Fruit fly (Drosophila melanogaster): ENCODE results near the gene Rh7.

Gene Rh7

DNA sequence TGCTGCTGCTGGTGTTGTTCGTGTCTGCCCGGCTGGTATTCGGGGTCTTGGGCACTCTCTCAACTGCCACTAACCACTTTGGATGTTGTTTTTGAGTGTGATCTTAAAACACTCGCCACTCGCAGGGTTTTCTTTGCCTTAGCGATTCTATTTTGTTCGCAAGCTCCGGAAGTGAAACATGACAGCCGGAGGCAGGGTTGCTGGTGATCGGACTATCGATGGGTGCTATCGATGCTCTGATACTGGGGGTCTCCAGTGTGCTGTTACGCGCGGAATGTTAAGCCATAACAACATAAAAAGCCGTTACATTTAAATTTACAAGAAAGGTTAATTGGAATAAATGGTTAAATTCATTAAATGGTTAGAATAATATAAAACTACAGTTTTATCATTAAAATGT lies 50.3 kb downstream of the Rh7 start, which contains the start of gene yps (continued):
- TF ChIP-seq ato (GFP tag; IDR thresholded peaks at IDR 0.05; ENCODE audit: partially characterized antibody) (peak; percentile 68), slbo (GFP tag; IDR thresholded peaks at IDR 0.05) (peak; percentile 85), hkb (optimal IDR thresholded peaks at IDR 0.05) (no peak), hkb (GFP tag; IDR thresholded peaks at IDR 0.05) (peak; percentile 94), Hr39 (optimal IDR thresholded peaks at IDR 0.05) (no peak), bcd (GFP tag; optimal IDR thresholded peaks at IDR 0.05) (peak; percentile 97), CrebB (tag; optimal IDR thresholded peaks at IDR 0.05) (peak; percentile 97), CG9817 (tag; optimal IDR thresholded peaks at IDR 0.05) (peak; percentile 90), Atf6 (GFP tag; IDR thresholded peaks at IDR 0.05) (peak; percentile 90), bab2 (GFP tag; optimal IDR thresholded peaks at IDR 0.05) (peak; percentile 78), Awh (GFP tag; IDR thresholded peaks at IDR 0.05) (peak; percentile 92), CG32532 (GFP tag; IDR thresholded peaks at IDR 0.05) (peak; percentile 93), ttk (GFP tag; IDR thresholded peaks at IDR 0.05) (peak; percentile 80), psq (GFP tag; optimal IDR thresholded peaks at IDR 0.05) (peak; percentile 61), corto (GFP tag; optimal IDR thresholded peaks at IDR 0.05) (peak; percentile 46), CG12769 (tag; optimal IDR thresholded peaks at IDR 0.05) (peak; percentile 93), CG14050 (GFP tag; IDR thresholded peaks at IDR 0.05) (peak; percentile 87), CG6791 (GFP tag; IDR thresholded peaks at IDR 0.05; ENCODE audit: partially characterized antibody) (peak; percentile 81), B-H1 (GFP tag; IDR thresholded peaks at IDR 0.05) (peak; percentile 74; the same call in 2 of the 3 replicates), CG4854 (GFP tag; optimal IDR thresholded peaks at IDR 0.05) (peak; percentile 92), CG32767 (GFP tag; IDR thresholded peaks at IDR 0.05) (peak; percentile 72), run (tag; optimal IDR thresholded peaks at IDR 0.05) (peak; percentile 81), CG18476 (GFP tag; optimal IDR thresholded peaks at IDR 0.05) (peak; percentile 75), Doc3 (GFP tag; IDR thresholded peaks at IDR 0.05; ENCODE audit: partially characterized antibody) (peak; percentile 59; the same call in 1 of the 3 replicates), Camta (GFP tag; optimal IDR thresholded peaks at IDR 0.05) (peak; percentile 93), Jarid2 (GFP tag; optimal IDR thresholded peaks at IDR 0.05) (peak; percentile 85), CG31441 (GFP tag; IDR thresholded peaks at IDR 0.05) (peak; percentile 89), Drgx (GFP tag; IDR thresholded peaks at IDR 0.05) (peak; percentile 71), dpn (GFP tag; optimal IDR thresholded peaks at IDR 0.05) (peak; percentile 87 to 96), her (GFP tag; optimal IDR thresholded peaks at IDR 0.05) (peak; percentile 96), jigr1 (GFP tag; IDR thresholded peaks at IDR 0.05) (no peak), CG2875 (GFP tag; optimal IDR thresholded peaks at IDR 0.05) (peak; percentile 95), CG9876 (GFP tag; optimal IDR thresholded peaks at IDR 0.05) (peak; percentile 92), fd96Cb (tag; optimal IDR thresholded peaks at IDR 0.05) (peak; percentile 71), CG1233 (GFP tag; optimal IDR thresholded peaks at IDR 0.05) (peak; percentile 98), CG10267 (tag; optimal IDR thresholded peaks at IDR 0.05) (peak; percentile 92), twi (tag; optimal IDR thresholded peaks at IDR 0.05) (peak; percentile 80), oc (tag; optimal IDR thresholded peaks at IDR 0.05) (peak; percentile 86), CG10366 (GFP tag; IDR thresholded peaks at IDR 0.05) (peak; percentile 86), Aef1 (GFP tag; IDR thresholded peaks at IDR 0.05) (peak; percentile 65), CG9215 (GFP tag; IDR thresholded peaks at IDR 0.05) (peak; percentile 32; the same call in 1 of the 2 replicates), CG1024 (GFP tag; IDR thresholded peaks at IDR 0.05) (peak; percentile 90), fu2 (GFP tag; optimal IDR thresholded peaks at IDR 0.05) (peak; percentile 83), CG12659 (GFP tag; optimal IDR thresholded peaks at IDR 0.05) (peak; percentile 98), pfk (GFP tag; optimal IDR thresholded peaks at IDR 0.05) (peak; percentile 88), bsh (GFP tag; optimal IDR thresholded peaks at IDR 0.05) (peak; percentile 58 to 88), TFAM (GFP tag; optimal IDR thresholded peaks at IDR 0.05) (peak; percentile 87), NC2β (GFP tag; optimal IDR thresholded peaks at IDR 0.05) (peak; percentile 99), CG10431 (GFP tag; optimal IDR thresholded peaks at IDR 0.05) (peak; percentile 97), NfI (GFP tag; optimal IDR thresholded peaks at IDR 0.05) (peak; percentile 98), CG32772 (GFP tag; IDR thresholded peaks at IDR 0.05) (peak; percentile 77)

All from whole organism, embryonic.